Worm (Caenorhabditis elegans) whole organism, L3 larva: ENCODE data around the gene twk-25.
A peak's percentile ranks its signal among the peaks of the same experiment; 100 is the strongest.

Source experiments
- R02D3.7 ChIP-seq: fragments of 150-350 bp; optimal IDR thresholded peaks from 2 replicates; lab custom pipeline; 2014; ENCODE audit warnings: missing biosample characterization, missing genetic modification characterization
- ama-1 ChIP-seq: fragments of 150-350 bp; optimal IDR thresholded peaks from 2 replicates; lab custom pipeline; 2018
- ceh-28 ChIP-seq: fragments of 150-350 bp; optimal IDR thresholded peaks from 2 replicates; lab custom pipeline; 2014; ENCODE audit warnings: missing biosample characterization, missing genetic modification reagents, missing genetic modification characterization
- ceh-82 ChIP-seq: fragments of 150-350 bp; optimal IDR thresholded peaks from 2 replicates; lab custom pipeline; 2014; ENCODE audit warnings: missing biosample characterization, missing genetic modification characterization
- ceh-9 ChIP-seq: sonication (generic microtip); optimal IDR thresholded peaks from 2 replicates; lab custom pipeline; 2018; ENCODE audit warnings: missing biosample characterization, missing genetic modification characterization
- daf-12 ChIP-seq: fragments of 150-350 bp; optimal IDR thresholded peaks from 2 replicates; lab custom pipeline; 2014; ENCODE audit warnings: missing biosample characterization, missing genetic modification reagents, missing genetic modification characterization
- egl-27 ChIP-seq: sonication (generic microtip); optimal IDR thresholded peaks from 4 replicates; lab custom pipeline; 2017; ENCODE audit warnings: missing biosample characterization, missing genetic modification reagents, missing genetic modification characterization
- egl-5 ChIP-seq: fragments of 150-350 bp; optimal IDR thresholded peaks from 2 replicates; lab custom pipeline; 2017; ENCODE audit warnings: missing biosample characterization, missing genetic modification reagents, missing genetic modification characterization, inconsistent platforms
- elt-1 ChIP-seq: fragments of 150-350 bp; optimal IDR thresholded peaks from 2 replicates; lab custom pipeline; 2014; ENCODE audit warnings: missing biosample characterization, missing genetic modification characterization
- elt-2 ChIP-seq: sonication (generic microtip); optimal IDR thresholded peaks from 2 replicates; lab custom pipeline; 2016; ENCODE audit warnings: missing genetic modification reagents, mild to moderate bottlenecking, missing genetic modification characterization, missing compliant biosample characterization
- fkh-10 ChIP-seq: sonication (generic microtip); optimal IDR thresholded peaks from 2 replicates; lab custom pipeline; 2017; ENCODE audit warnings: missing biosample characterization, missing genetic modification reagents, missing genetic modification characterization
- jun-1 ChIP-seq: fragments of 150-350 bp; optimal IDR thresholded peaks from 2 replicates; lab custom pipeline; 2014; ENCODE audit warnings: missing biosample characterization, missing genetic modification reagents, missing genetic modification characterization
- lin-15B ChIP-seq: fragments of 150-350 bp; optimal IDR thresholded peaks from 2 replicates; lab custom pipeline; 2014; ENCODE audit warnings: missing biosample characterization, missing genetic modification characterization
- lin-39 ChIP-seq: fragments of 150-350 bp; optimal IDR thresholded peaks from 2 replicates; lab custom pipeline; 2018; ENCODE audit warnings: missing biosample characterization, missing genetic modification reagents, missing genetic modification characterization
- lsy-12 ChIP-seq: sonication (generic microtip); optimal IDR thresholded peaks from 2 replicates; lab custom pipeline; 2016; ENCODE audit warnings: mild to moderate bottlenecking, missing genetic modification characterization, missing compliant biosample characterization
- nfya-1 ChIP-seq: sonication (generic microtip); optimal IDR thresholded peaks from 2 replicates; lab custom pipeline; 2017; ENCODE audit warnings: missing genetic modification characterization, mild to moderate bottlenecking, missing compliant biosample characterization, antibody characterized with exemption, moderate library complexity; ENCODE audit not compliant: insufficient read depth
- nhr-23 ChIP-seq: fragments of 150-350 bp; optimal IDR thresholded peaks from 2 replicates; lab custom pipeline; 2014; ENCODE audit warnings: missing biosample characterization, missing genetic modification reagents, missing genetic modification characterization
- nhr-25 ChIP-seq: sonication (generic microtip); optimal IDR thresholded peaks from 2 replicates; lab custom pipeline; 2017; ENCODE audit warnings: missing biosample characterization, missing genetic modification characterization
- nhr-28 ChIP-seq: fragments of 150-350 bp; optimal IDR thresholded peaks from 2 replicates; lab custom pipeline; 2014; ENCODE audit warnings: missing biosample characterization, missing genetic modification characterization
- nhr-43 ChIP-seq: sonication (generic microtip); optimal IDR thresholded peaks from 2 replicates; lab custom pipeline; 2016; ENCODE audit warnings: mild to moderate bottlenecking, missing genetic modification characterization, missing compliant biosample characterization; ENCODE audit not compliant: poor library complexity, severe bottlenecking
- nhr-76 ChIP-seq: fragments of 150-350 bp; sonication (generic microtip); optimal IDR thresholded peaks from 5 replicates; lab custom pipeline; 2014; ENCODE audit warnings: missing biosample characterization, missing genetic modification characterization
- nhr-77 ChIP-seq: fragments of 150-350 bp; optimal IDR thresholded peaks from 2 replicates; lab custom pipeline; 2014; ENCODE audit warnings: missing biosample characterization, missing genetic modification characterization
- pha-4 ChIP-seq: fragments of 150-350 bp; optimal IDR thresholded peaks from 2 replicates; lab custom pipeline; 2014; ENCODE audit warnings: missing biosample characterization, missing genetic modification reagents, missing genetic modification characterization
- pqm-1 ChIP-seq: fragments of 150-350 bp; optimal IDR thresholded peaks from 2 replicates; lab custom pipeline; 2017; ENCODE audit warnings: missing biosample characterization, missing genetic modification characterization, inconsistent platforms
- sea-2 ChIP-seq: fragments of 150-350 bp; sonication (generic microtip); optimal IDR thresholded peaks from 4 replicates; lab custom pipeline; 2014; ENCODE audit warnings: missing biosample characterization, missing genetic modification reagents, missing genetic modification characterization
- skn-1 ChIP-seq: fragments of 150-350 bp; optimal IDR thresholded peaks from 2 replicates; lab custom pipeline; 2014; ENCODE audit warnings: missing biosample characterization, missing genetic modification characterization
- snpc-4 ChIP-seq: fragments of 150-350 bp; optimal IDR thresholded peaks from 2 replicates; lab custom pipeline; 2014; ENCODE audit warnings: missing biosample characterization, missing genetic modification characterization
- tbx-2 ChIP-seq: sonication (generic microtip); optimal IDR thresholded peaks from 2 replicates; lab custom pipeline; 2016; ENCODE audit warnings: mild to moderate bottlenecking, missing genetic modification characterization, missing compliant biosample characterization
- unc-39 ChIP-seq: sonication (generic microtip); optimal IDR thresholded peaks from 4 replicates; lab custom pipeline; 2017; ENCODE audit warnings: missing biosample characterization, missing genetic modification characterization
- ztf-11 ChIP-seq: fragments of 150-350 bp; optimal IDR thresholded peaks from 2 replicates; lab custom pipeline; 2014; ENCODE audit warnings: missing biosample characterization, missing genetic modification characterization

Gene twk-25

ce11 chrIV:11549694-11550093, 45.2 kb downstream of the twk-25 start:
- TF ChIP-seq ama-1 (lab: Kevin White, UChicago) (peak; percentile 51), nhr-77 (tag; lab: Kevin White, UChicago) (peak; percentile 0), pqm-1 (peak; percentile 24), R02D3.7 (peak; percentile 10), jun-1 (tag; lab: Kevin White, UChicago) (peak; percentile 75), nhr-25 (tag; lab: Kevin White, UChicago) (peak; percentile 49), lin-15B (tag; lab: Kevin White, UChicago) (peak; percentile 58), lsy-12 (tag; lab: Kevin White, UChicago) (peak; percentile 65), nhr-76 (no peak), ztf-11 (tag; lab: Kevin White, UChicago) (no peak), skn-1 (tag; lab: Kevin White, UChicago) (peak; percentile 36), egl-5 (tag; lab: Kevin White, UChicago) (peak; percentile 39), ceh-9 (tag; lab: Kevin White, UChicago) (no peak), nhr-43 (tag; lab: Kevin White, UChicago) (peak; percentile 79), pha-4 (tag; lab: Kevin White, UChicago) (no peak), elt-2 (tag; lab: Kevin White, UChicago) (peak; percentile 39), nfya-1 (peak; percentile 76), daf-12 (tag; lab: Kevin White, UChicago) (no peak), snpc-4 (tag; lab: Kevin White, UChicago) (peak; percentile 9), sea-2 (GFP tag; lab: Kevin White, UChicago) (no peak), tbx-2 (tag; lab: Kevin White, UChicago) (peak; percentile 36), ceh-28 (tag; lab: Kevin White, UChicago) (no peak), nhr-23 (tag; lab: Kevin White, UChicago) (peak; percentile 73), fkh-10 (no peak), nhr-28 (tag; lab: Kevin White, UChicago) (no peak), egl-27 (peak; percentile 16), ceh-82 (tag; lab: Kevin White, UChicago) (peak; percentile 66), lin-39 (tag; lab: Kevin White, UChicago) (peak; percentile 72), unc-39 (no peak), elt-1 (no peak)
- TF ChIP-seq, all 47 proteins: peak for 19

DNA sequence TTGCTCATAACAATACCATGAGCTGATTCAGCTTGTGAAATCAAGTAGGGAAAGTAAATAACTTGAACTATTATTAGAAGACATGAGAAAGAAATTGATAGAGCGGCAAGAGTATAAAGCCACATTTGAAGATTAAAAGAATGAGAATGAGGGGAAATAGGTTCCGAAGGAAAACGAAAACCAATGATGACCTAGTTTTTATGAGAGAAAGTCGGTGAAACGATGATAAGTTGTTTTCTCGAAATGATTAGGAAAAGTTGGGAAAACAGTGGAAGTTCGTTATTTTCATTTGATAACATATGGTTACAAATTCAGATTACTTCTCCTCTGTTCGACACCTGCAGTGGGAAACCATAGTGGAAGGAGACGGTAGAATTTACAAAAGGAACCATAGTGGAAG, 47.3 kb downstream of the twk-25 start, which contains the start of gene col-128:
Gene col-128, minus strand, starts transcription at position 148 of the 400 bp plus-strand sequence.
- peak; percentile 42 for TF ChIP-seq nhr-23 (tag; lab: Kevin White, UChicago)
- no peak for TF ChIP-seq ceh-9 (tag; lab: Kevin White, UChicago)
